Fruit fly (Drosophila melanogaster): ENCODE data around the gene Osi11.

dm6 chr3R:6265890-6266289 lies 2.7 kb downstream of the Osi11 start, which contains the start of gene Osi10b:
- TF ChIP-seq CTCF (optimal IDR thresholded peaks at IDR 0.05) (no peak), CG8478 (optimal IDR thresholded peaks at IDR 0.05) (no peak)

Data from S2 (cell line).